Worm (Caenorhabditis elegans) whole organism, L3 larva: ENCODE results near the gene F08F8.6.

Source experiments
- R02D3.7 ChIP-seq: fragments of 150-350 bp; optimal IDR thresholded peaks from 2 replicates; lab custom pipeline; 2014; ENCODE audit warnings: missing biosample characterization, missing genetic modification characterization
- ZK546.5 ChIP-seq: sonication (generic microtip); optimal IDR thresholded peaks from 2 replicates; lab custom pipeline; 2017; ENCODE audit warnings: missing biosample characterization, missing genetic modification characterization
- aly-2 ChIP-seq: fragments of 150-350 bp; optimal IDR thresholded peaks from 2 replicates; lab custom pipeline; 2014; ENCODE audit warnings: missing biosample characterization, missing genetic modification characterization
- ama-1 ChIP-seq: fragments of 150-350 bp; optimal IDR thresholded peaks from 2 replicates; lab custom pipeline; 2018
- ceh-16 ChIP-seq: sonication (generic microtip); optimal IDR thresholded peaks from 2 replicates; lab custom pipeline; 2017; ENCODE audit warnings: missing biosample characterization, missing genetic modification characterization
- ceh-28 ChIP-seq: fragments of 150-350 bp; optimal IDR thresholded peaks from 2 replicates; lab custom pipeline; 2014; ENCODE audit warnings: missing biosample characterization, missing genetic modification reagents, missing genetic modification characterization
- ceh-82 ChIP-seq: fragments of 150-350 bp; optimal IDR thresholded peaks from 2 replicates; lab custom pipeline; 2014; ENCODE audit warnings: missing biosample characterization, missing genetic modification characterization
- ceh-9 ChIP-seq: sonication (generic microtip); optimal IDR thresholded peaks from 2 replicates; lab custom pipeline; 2018; ENCODE audit warnings: missing biosample characterization, missing genetic modification characterization
- daf-12 ChIP-seq: fragments of 150-350 bp; optimal IDR thresholded peaks from 2 replicates; lab custom pipeline; 2014; ENCODE audit warnings: missing biosample characterization, missing genetic modification reagents, missing genetic modification characterization
- egl-27 ChIP-seq: sonication (generic microtip); optimal IDR thresholded peaks from 4 replicates; lab custom pipeline; 2017; ENCODE audit warnings: missing biosample characterization, missing genetic modification reagents, missing genetic modification characterization
- egl-5 ChIP-seq: fragments of 150-350 bp; optimal IDR thresholded peaks from 2 replicates; lab custom pipeline; 2017; ENCODE audit warnings: missing biosample characterization, missing genetic modification reagents, missing genetic modification characterization, inconsistent platforms
- elt-1 ChIP-seq: fragments of 150-350 bp; optimal IDR thresholded peaks from 2 replicates; lab custom pipeline; 2014; ENCODE audit warnings: missing biosample characterization, missing genetic modification characterization
- elt-2 ChIP-seq: sonication (generic microtip); optimal IDR thresholded peaks from 2 replicates; lab custom pipeline; 2016; ENCODE audit warnings: missing genetic modification reagents, mild to moderate bottlenecking, missing genetic modification characterization, missing compliant biosample characterization
- fkh-10 ChIP-seq: sonication (generic microtip); optimal IDR thresholded peaks from 2 replicates; lab custom pipeline; 2017; ENCODE audit warnings: missing biosample characterization, missing genetic modification reagents, missing genetic modification characterization
- fkh-2 ChIP-seq: fragments of 150-350 bp; optimal IDR thresholded peaks from 2 replicates; lab custom pipeline; 2014; ENCODE audit warnings: missing biosample characterization, missing genetic modification reagents, missing genetic modification characterization
- fos-1 ChIP-seq: fragments of 150-350 bp; optimal IDR thresholded peaks from 2 replicates; lab custom pipeline; 2014; ENCODE audit warnings: missing biosample characterization, missing genetic modification characterization
- hmg-11 ChIP-seq: sonication (generic microtip); optimal IDR thresholded peaks from 2 replicates; lab custom pipeline; 2016; ENCODE audit warnings: missing genetic modification characterization, missing compliant biosample characterization
- jun-1 ChIP-seq: fragments of 150-350 bp; optimal IDR thresholded peaks from 2 replicates; lab custom pipeline; 2014; ENCODE audit warnings: missing biosample characterization, missing genetic modification reagents, missing genetic modification characterization
- lin-15B ChIP-seq: fragments of 150-350 bp; optimal IDR thresholded peaks from 2 replicates; lab custom pipeline; 2014; ENCODE audit warnings: missing biosample characterization, missing genetic modification characterization
- lsy-12 ChIP-seq: sonication (generic microtip); optimal IDR thresholded peaks from 2 replicates; lab custom pipeline; 2016; ENCODE audit warnings: mild to moderate bottlenecking, missing genetic modification characterization, missing compliant biosample characterization
- mdl-1 ChIP-seq: fragments of 150-350 bp; optimal IDR thresholded peaks from 2 replicates; lab custom pipeline; 2014; ENCODE audit warnings: missing biosample characterization, missing genetic modification characterization
- mml-1 ChIP-seq: fragments of 150-350 bp; sonication (generic microtip); optimal IDR thresholded peaks from 3 replicates; lab custom pipeline; 2014; ENCODE audit warnings: missing biosample characterization, missing genetic modification characterization
- nfya-1 ChIP-seq: sonication (generic microtip); optimal IDR thresholded peaks from 2 replicates; lab custom pipeline; 2017; ENCODE audit warnings: missing genetic modification characterization, mild to moderate bottlenecking, missing compliant biosample characterization, antibody characterized with exemption, moderate library complexity; ENCODE audit not compliant: insufficient read depth
- nhr-11 ChIP-seq: fragments of 150-350 bp; optimal IDR thresholded peaks from 2 replicates; lab custom pipeline; 2014; ENCODE audit warnings: missing biosample characterization, missing genetic modification characterization
- nhr-12 ChIP-seq: fragments of 150-350 bp; optimal IDR thresholded peaks from 2 replicates; lab custom pipeline; 2014; ENCODE audit warnings: missing biosample characterization, missing genetic modification characterization
- nhr-23 ChIP-seq: fragments of 150-350 bp; optimal IDR thresholded peaks from 2 replicates; lab custom pipeline; 2014; ENCODE audit warnings: missing biosample characterization, missing genetic modification reagents, missing genetic modification characterization
- nhr-25 ChIP-seq: sonication (generic microtip); optimal IDR thresholded peaks from 2 replicates; lab custom pipeline; 2017; ENCODE audit warnings: missing biosample characterization, missing genetic modification characterization
- nhr-28 ChIP-seq: fragments of 150-350 bp; optimal IDR thresholded peaks from 2 replicates; lab custom pipeline; 2014; ENCODE audit warnings: missing biosample characterization, missing genetic modification characterization
- nhr-43 ChIP-seq: sonication (generic microtip); optimal IDR thresholded peaks from 2 replicates; lab custom pipeline; 2016; ENCODE audit warnings: mild to moderate bottlenecking, missing genetic modification characterization, missing compliant biosample characterization; ENCODE audit not compliant: poor library complexity, severe bottlenecking
- nhr-67 ChIP-seq: fragments of 150-350 bp; optimal IDR thresholded peaks from 2 replicates; lab custom pipeline; 2014; ENCODE audit warnings: missing biosample characterization, missing genetic modification characterization
- nhr-76 ChIP-seq: fragments of 150-350 bp; sonication (generic microtip); optimal IDR thresholded peaks from 5 replicates; lab custom pipeline; 2014; ENCODE audit warnings: missing biosample characterization, missing genetic modification characterization
- nhr-77 ChIP-seq: fragments of 150-350 bp; optimal IDR thresholded peaks from 2 replicates; lab custom pipeline; 2014; ENCODE audit warnings: missing biosample characterization, missing genetic modification characterization
- pha-4 ChIP-seq: fragments of 150-350 bp; optimal IDR thresholded peaks from 2 replicates; lab custom pipeline; 2014; ENCODE audit warnings: missing biosample characterization, missing genetic modification reagents, missing genetic modification characterization
- pqm-1 ChIP-seq: fragments of 150-350 bp; optimal IDR thresholded peaks from 2 replicates; lab custom pipeline; 2017; ENCODE audit warnings: missing biosample characterization, missing genetic modification characterization, inconsistent platforms
- skn-1 ChIP-seq: fragments of 150-350 bp; optimal IDR thresholded peaks from 2 replicates; lab custom pipeline; 2014; ENCODE audit warnings: missing biosample characterization, missing genetic modification characterization
- snpc-4 ChIP-seq: fragments of 150-350 bp; optimal IDR thresholded peaks from 2 replicates; lab custom pipeline; 2014; ENCODE audit warnings: missing biosample characterization, missing genetic modification characterization
- tbx-2 ChIP-seq: sonication (generic microtip); optimal IDR thresholded peaks from 2 replicates; lab custom pipeline; 2016; ENCODE audit warnings: mild to moderate bottlenecking, missing genetic modification characterization, missing compliant biosample characterization
- unc-39 ChIP-seq: sonication (generic microtip); optimal IDR thresholded peaks from 4 replicates; lab custom pipeline; 2017; ENCODE audit warnings: missing biosample characterization, missing genetic modification characterization
- ztf-4 ChIP-seq: fragments of 150-350 bp; optimal IDR thresholded peaks from 2 replicates; lab custom pipeline; 2014; ENCODE audit warnings: missing biosample characterization, missing genetic modification characterization

Gene F08F8.6

ce11 chrIII:7299466-7299865 is 44.0 kb upstream of the F08F8.6 start, which contains the start of the genes B0361.14 and B0361.9:
Gene B0361.14 (minus strand): TSS chrIII:7299531.
Gene B0361.9 (minus strand): TSS chrIII:7299631.
- TF ChIP-seq nhr-25 (tag; lab: Kevin White, UChicago) (peak; percentile 48), daf-12 (tag; lab: Kevin White, UChicago) (no peak), tbx-2 (no peak), elt-2 (tag; lab: Kevin White, UChicago) (no peak), pha-4 (no peak), nhr-76 (tag; lab: Kevin White, UChicago) (no peak), lin-15B (tag; lab: Kevin White, UChicago) (no peak), ZK546.5 (tag; lab: Kevin White, UChicago) (no peak), nhr-67 (tag; lab: Kevin White, UChicago) (no peak), nhr-23 (tag; lab: Kevin White, UChicago) (peak; percentile 41), nhr-77 (no peak), nhr-28 (tag; lab: Kevin White, UChicago) (no peak), ceh-9 (tag; lab: Kevin White, UChicago) (no peak)

DNA sequence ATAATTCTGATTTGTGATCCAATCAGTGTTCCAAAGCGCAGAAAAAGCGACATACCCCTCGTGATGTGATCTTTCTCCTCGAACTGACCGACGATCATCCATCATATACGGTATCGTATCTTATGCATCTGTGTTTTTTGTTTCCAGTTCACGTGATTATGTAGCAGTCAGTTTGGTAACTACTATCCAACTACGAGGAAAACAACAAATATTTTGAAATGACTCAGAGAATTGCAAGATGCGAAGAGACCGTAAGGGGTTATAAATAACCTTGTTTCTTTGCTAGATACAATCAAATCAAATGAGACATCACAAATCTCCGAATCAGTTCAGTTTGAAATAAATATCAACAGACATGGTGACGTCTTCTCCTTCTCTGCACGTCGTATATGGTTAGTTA is 43.3 kb upstream of the F08F8.6 start:
- TF ChIP-seq ceh-9 (tag; lab: Kevin White, UChicago) (no peak), unc-39 (no peak), nhr-23 (tag; lab: Kevin White, UChicago) (peak; percentile 81), elt-2 (tag; lab: Kevin White, UChicago) (no peak), skn-1 (tag; lab: Kevin White, UChicago) (no peak), lin-15B (tag; lab: Kevin White, UChicago) (no peak), nhr-11 (tag; lab: Kevin White, UChicago) (no peak), nhr-25 (tag; lab: Kevin White, UChicago) (peak; percentile 89), ztf-4 (tag; lab: Kevin White, UChicago) (no peak), nhr-43 (tag; lab: Kevin White, UChicago) (peak; percentile 67), fkh-2 (tag; lab: Kevin White, UChicago) (no peak), nhr-77 (no peak), ceh-16 (tag; lab: Kevin White, UChicago) (no peak), elt-1 (peak; percentile 94), daf-12 (tag; lab: Kevin White, UChicago) (no peak), nhr-12 (tag; lab: Kevin White, UChicago) (no peak), nhr-76 (tag; lab: Kevin White, UChicago) (no peak), egl-27 (no peak), mdl-1 (peak; percentile 11), fkh-10 (GFP tag; lab: Kevin White, UChicago) (no peak), nhr-67 (tag; lab: Kevin White, UChicago) (no peak), aly-2 (no peak), mml-1 (tag; lab: Kevin White, UChicago) (no peak), ama-1 (lab: Kevin White, UChicago) (no peak), hmg-11 (tag; lab: Kevin White, UChicago) (no peak), pha-4 (no peak), jun-1 (tag; lab: Kevin White, UChicago) (no peak), pqm-1 (tag; lab: Kevin White, UChicago) (no peak), egl-5 (tag; lab: Kevin White, UChicago) (no peak)

ce11 chrIII:7300763-7301162 is 42.7 kb upstream of the F08F8.6 start:
- no peak for TF ChIP-seq mml-1 (tag; lab: Kevin White, UChicago)
- no peak for TF ChIP-seq ceh-82 (tag; lab: Kevin White, UChicago)
- no peak for TF ChIP-seq nhr-76 (tag; lab: Kevin White, UChicago)
- no peak for TF ChIP-seq nhr-77
- no peak for TF ChIP-seq nhr-23 (tag; lab: Kevin White, UChicago)
- TF ChIP-seq nfya-1 (tag; lab: Kevin White, UChicago) = no peak
- TF ChIP-seq fos-1 (tag; lab: Kevin White, UChicago) = no peak
- no peak for TF ChIP-seq egl-27
- TF ChIP-seq R02D3.7 (tag; lab: Kevin White, UChicago) = no peak
- TF ChIP-seq ceh-16 (tag; lab: Kevin White, UChicago) = no peak
- no peak for TF ChIP-seq lin-15B (tag; lab: Kevin White, UChicago)
- TF ChIP-seq ceh-9 (tag; lab: Kevin White, UChicago) = no peak
- no peak for TF ChIP-seq lsy-12 (tag; lab: Kevin White, UChicago)
- TF ChIP-seq aly-2 = no peak
- no peak for TF ChIP-seq ceh-28
- TF ChIP-seq pha-4 = no peak
- TF ChIP-seq fkh-2 (tag; lab: Kevin White, UChicago) = no peak
- no peak for TF ChIP-seq ama-1 (lab: Kevin White, UChicago)
- TF ChIP-seq nhr-28 (tag; lab: Kevin White, UChicago) = no peak
- TF ChIP-seq snpc-4 (tag; lab: Kevin White, UChicago) = no peak
